Worm (Caenorhabditis elegans): Measurements from ENCODE around the gene nhr-110.

ce11 chrV:1588128-1588527 is 36.1 kb downstream of the nhr-110 start, which contains the start of gene F16B4.5:
- TF ChIP-seq W03F9.2 (tag; optimal IDR thresholded peaks at IDR 0.05) (no peak), him-1 (tag; optimal IDR thresholded peaks at IDR 0.05) (no peak)
